Worm (Caenorhabditis elegans) whole organism, L2 larva: ENCODE measurements around the gene T15B7.8.

Experiments used
- C34F6.9 ChIP-seq: fragments of 150-350 bp; optimal IDR thresholded peaks from 2 replicates; lab custom pipeline; 2014; ENCODE audit warnings: missing biosample characterization, missing genetic modification characterization
- F13H6.1 ChIP-seq: sonication (generic microtip); optimal IDR thresholded peaks from 2 replicates; lab custom pipeline; 2016; ENCODE audit warnings: missing genetic modification characterization, missing compliant biosample characterization
- R02D3.7 ChIP-seq: fragments of 150-350 bp; optimal IDR thresholded peaks from 2 replicates; lab custom pipeline; 2014; ENCODE audit warnings: missing biosample characterization, missing genetic modification characterization
- Y55F3AM.14 ChIP-seq: fragments of 200-800 bp; sonication (Bioruptor generic); optimal IDR thresholded peaks from 2 replicates; lab custom pipeline; 2018; ENCODE audit warnings: mild to moderate bottlenecking, missing genetic modification characterization, missing compliant biosample characterization
- ZK546.5 ChIP-seq: sonication (generic microtip); optimal IDR thresholded peaks from 2 replicates; lab custom pipeline; 2017; ENCODE audit warnings: missing biosample characterization, missing genetic modification characterization
- alr-1 ChIP-seq: fragments of 150-350 bp; optimal IDR thresholded peaks from 2 replicates; lab custom pipeline; 2014; ENCODE audit warnings: missing biosample characterization, missing genetic modification characterization
- aly-2 ChIP-seq: fragments of 150-350 bp; optimal IDR thresholded peaks from 2 replicates; lab custom pipeline; 2014; ENCODE audit warnings: missing biosample characterization, missing genetic modification characterization
- ama-1 ChIP-seq: fragments of 150-350 bp; optimal IDR thresholded peaks from 2 replicates; lab custom pipeline; 2018; ENCODE audit warnings: inconsistent platforms
- blmp-1 ChIP-seq: sonication (generic microtip); optimal IDR thresholded peaks from 2 replicates; lab custom pipeline; 2017; ENCODE audit warnings: missing genetic modification characterization, mild to moderate bottlenecking, missing compliant biosample characterization, antibody characterized with exemption, moderate library complexity; ENCODE audit not compliant: insufficient read depth
- ceh-16 ChIP-seq: fragments of 150-350 bp; optimal IDR thresholded peaks from 2 replicates; lab custom pipeline; 2014; ENCODE audit warnings: missing biosample characterization, missing genetic modification characterization
- ceh-82 ChIP-seq: fragments of 150-350 bp; optimal IDR thresholded peaks from 2 replicates; lab custom pipeline; 2014; ENCODE audit warnings: missing biosample characterization, missing genetic modification characterization
- crh-2 ChIP-seq: sonication (generic microtip); optimal IDR thresholded peaks from 2 replicates; lab custom pipeline; 2017; ENCODE audit warnings: missing biosample characterization, missing genetic modification characterization
- egl-27 ChIP-seq: sonication (generic microtip); optimal IDR thresholded peaks from 3 replicates; lab custom pipeline; 2017; ENCODE audit warnings: missing biosample characterization, missing genetic modification reagents, missing genetic modification characterization
- elt-1 ChIP-seq: fragments of 150-350 bp; optimal IDR thresholded peaks from 2 replicates; lab custom pipeline; 2014; ENCODE audit warnings: missing biosample characterization, missing genetic modification characterization
- elt-3 ChIP-seq: sonication (generic microtip); optimal IDR thresholded peaks from 2 replicates; lab custom pipeline; 2017; ENCODE audit warnings: missing biosample characterization, missing genetic modification characterization
- fos-1 ChIP-seq: fragments of 150-350 bp; optimal IDR thresholded peaks from 2 replicates; lab custom pipeline; 2014; ENCODE audit warnings: missing biosample characterization, missing genetic modification characterization
- gmeb-1 ChIP-seq: fragments of 150-350 bp; optimal IDR thresholded peaks from 2 replicates; lab custom pipeline; 2014; ENCODE audit warnings: missing biosample characterization, missing genetic modification characterization
- lin-11 ChIP-seq: fragments of 150-350 bp; sonication (generic microtip); optimal IDR thresholded peaks from 2 replicates; lab custom pipeline; 2014; ENCODE audit warnings: missing biosample characterization, missing genetic modification characterization, inconsistent platforms, mixed read lengths
- lin-13 ChIP-seq: fragments of 150-350 bp; optimal IDR thresholded peaks from 2 replicates; lab custom pipeline; 2014; ENCODE audit warnings: missing biosample characterization, missing genetic modification reagents, missing genetic modification characterization
- lin-39 ChIP-seq: fragments of 150-350 bp; optimal IDR thresholded peaks from 2 replicates; lab custom pipeline; 2014; ENCODE audit warnings: missing biosample characterization, missing genetic modification reagents, missing genetic modification characterization
- lsy-2 ChIP-seq, 2 experiments: fragments of 150-350 bp in 1 of 2; sonication (generic microtip) in 1 of 2; optimal IDR thresholded peaks; 2 replicates each; lab custom pipeline; 2014 to 2017; ENCODE audit warnings: missing biosample characterization in 2 of 2, missing genetic modification characterization in 2 of 2
- mab-5 ChIP-seq: fragments of 150-350 bp; optimal IDR thresholded peaks from 2 replicates; lab custom pipeline; 2014; ENCODE audit warnings: missing biosample characterization, missing genetic modification characterization
- mbf-1 ChIP-seq: sonication (generic microtip); optimal IDR thresholded peaks from 2 replicates; lab custom pipeline; 2017; ENCODE audit warnings: missing biosample characterization, missing genetic modification characterization
- nhr-10 ChIP-seq: sonication (generic microtip); optimal IDR thresholded peaks from 2 replicates; lab custom pipeline; 2017; ENCODE audit warnings: missing biosample characterization, missing genetic modification characterization
- nhr-11 ChIP-seq: fragments of 150-350 bp; optimal IDR thresholded peaks from 2 replicates; lab custom pipeline; 2014; ENCODE audit warnings: missing biosample characterization, missing genetic modification characterization
- nhr-12 ChIP-seq: fragments of 150-350 bp; optimal IDR thresholded peaks from 2 replicates; lab custom pipeline; 2014; ENCODE audit warnings: missing biosample characterization, missing genetic modification characterization
- nhr-129 ChIP-seq: fragments of 150-350 bp; optimal IDR thresholded peaks from 2 replicates; lab custom pipeline; 2014; ENCODE audit warnings: missing biosample characterization, missing genetic modification characterization
- nhr-21 ChIP-seq: fragments of 150-350 bp; optimal IDR thresholded peaks from 2 replicates; lab custom pipeline; 2014; ENCODE audit warnings: missing biosample characterization, missing genetic modification characterization
- nhr-23 ChIP-seq: fragments of 150-350 bp; optimal IDR thresholded peaks from 2 replicates; lab custom pipeline; 2014; ENCODE audit warnings: missing biosample characterization, missing genetic modification reagents, missing genetic modification characterization
- nhr-237 ChIP-seq: fragments of 150-350 bp; optimal IDR thresholded peaks from 2 replicates; lab custom pipeline; 2014; ENCODE audit warnings: missing biosample characterization, missing genetic modification characterization
- nhr-6 ChIP-seq: fragments of 150-350 bp; optimal IDR thresholded peaks from 2 replicates; lab custom pipeline; 2014; ENCODE audit warnings: missing biosample characterization, missing genetic modification characterization
- nhr-77 ChIP-seq: fragments of 150-350 bp; optimal IDR thresholded peaks from 2 replicates; lab custom pipeline; 2014; ENCODE audit warnings: missing biosample characterization, missing genetic modification characterization
- peb-1 ChIP-seq: fragments of 150-350 bp; optimal IDR thresholded peaks from 2 replicates; lab custom pipeline; 2014; ENCODE audit warnings: missing biosample characterization, missing genetic modification characterization
- sem-4 ChIP-seq: fragments of 150-350 bp; optimal IDR thresholded peaks from 2 replicates; lab custom pipeline; 2014; ENCODE audit warnings: missing biosample characterization, missing genetic modification reagents, missing genetic modification characterization
- skn-1 ChIP-seq: sonication (generic microtip); optimal IDR thresholded peaks from 2 replicates; lab custom pipeline; 2017; ENCODE audit warnings: missing biosample characterization, missing genetic modification characterization
- sma-3 ChIP-seq: sonication (generic microtip); optimal IDR thresholded peaks from 2 replicates; lab custom pipeline; 2016; ENCODE audit warnings: missing genetic modification reagents, missing genetic modification characterization, missing compliant biosample characterization
- snpc-4 ChIP-seq: fragments of 150-350 bp; optimal IDR thresholded peaks from 2 replicates; lab custom pipeline; 2014; ENCODE audit warnings: missing biosample characterization, missing genetic modification characterization
- unc-39 ChIP-seq: fragments of 150-350 bp; optimal IDR thresholded peaks from 2 replicates; lab custom pipeline; 2014; ENCODE audit warnings: missing biosample characterization, missing genetic modification characterization
- unc-55 ChIP-seq: fragments of 150-350 bp; sonication (generic microtip); optimal IDR thresholded peaks from 3 replicates; lab custom pipeline; 2014; ENCODE audit warnings: missing biosample characterization, missing genetic modification reagents, missing genetic modification characterization
- unc-62 ChIP-seq: fragments of 150-350 bp; optimal IDR thresholded peaks from 2 replicates; lab custom pipeline; 2014; ENCODE audit warnings: missing biosample characterization, missing genetic modification reagents, missing genetic modification characterization
- ztf-11 ChIP-seq: sonication (generic microtip); optimal IDR thresholded peaks from 2 replicates; lab custom pipeline; 2017; ENCODE audit warnings: missing biosample characterization, missing genetic modification characterization
- ztf-4 ChIP-seq: fragments of 150-350 bp; optimal IDR thresholded peaks from 2 replicates; lab custom pipeline; 2014; ENCODE audit warnings: missing biosample characterization, missing genetic modification characterization

The T15B7.8 gene

ce11 chrV:6780676-6781075, 40.9 kb upstream of the T15B7.8 start:
- TF ChIP-seq sem-4 (tag; lab: Kevin White, UChicago), result no peak
- no peak for TF ChIP-seq elt-1
- TF ChIP-seq nhr-237 (tag; lab: Kevin White, UChicago), result no peak
- TF ChIP-seq ztf-11 (tag; lab: Kevin White, UChicago), result no peak
- no peak for TF ChIP-seq peb-1 (tag; lab: Kevin White, UChicago)
- TF ChIP-seq C34F6.9 (tag; lab: Kevin White, UChicago), result no peak
- TF ChIP-seq nhr-129, result no peak
- no peak for TF ChIP-seq lin-11
- no peak for TF ChIP-seq gmeb-1 (tag; lab: Kevin White, UChicago)
- no peak for TF ChIP-seq unc-55
- TF ChIP-seq skn-1 (tag; lab: Kevin White, UChicago), result no peak
- TF ChIP-seq ceh-82 (tag; lab: Kevin White, UChicago), result no peak
- no peak for TF ChIP-seq elt-3
- no peak for TF ChIP-seq ama-1 (lab: Kevin White, UChicago)
- no peak for TF ChIP-seq lsy-2 (tag; optimal IDR thresholded peaks at IDR 0.05; lab: Kevin White, UChicago)
- TF ChIP-seq mab-5 (tag; lab: Kevin White, UChicago), result no peak

- TF ChIP-seq elt-1, result no peak
- no peak for TF ChIP-seq lsy-2 (tag; optimal IDR thresholded peaks at IDR 0.05; lab: Kevin White, UChicago)
- TF ChIP-seq elt-3, result no peak
- TF ChIP-seq blmp-1 (tag; lab: Kevin White, UChicago), result no peak
- TF ChIP-seq ztf-11 (tag; lab: Kevin White, UChicago), result no peak
- TF ChIP-seq nhr-12, result no peak
- TF ChIP-seq ama-1 (lab: Kevin White, UChicago), result no peak
- TF ChIP-seq, all 48 proteins: peak for 0
These were observed 39.3 kb upstream of the T15B7.8 start for ce11 chrV:6782260-6782659.

- TF ChIP-seq skn-1 (tag; lab: Kevin White, UChicago) (no peak), mab-5 (tag; lab: Kevin White, UChicago) (no peak), unc-39 (tag; lab: Kevin White, UChicago) (no peak), nhr-237 (tag; lab: Kevin White, UChicago) (no peak), nhr-129 (no peak), ama-1 (lab: Kevin White, UChicago) (no peak), sma-3 (GFP tag; lab: Kevin White, UChicago) (no peak), ztf-4 (tag; lab: Kevin White, UChicago) (no peak), ceh-16 (tag; lab: Kevin White, UChicago) (no peak), mbf-1 (tag; lab: Kevin White, UChicago) (no peak), ztf-11 (tag; lab: Kevin White, UChicago) (no peak), unc-62 (GFP tag; lab: Kevin White, UChicago) (no peak), peb-1 (tag; lab: Kevin White, UChicago) (no peak), nhr-11 (tag; lab: Kevin White, UChicago) (no peak), crh-2 (no peak), nhr-23 (no peak)
These were observed 38.5 kb upstream of the T15B7.8 start for ce11 chrV:6783044-6783625.

- TF ChIP-seq F13H6.1 (tag; lab: Kevin White, UChicago) (peak; percentile 74), mab-5 (tag; lab: Kevin White, UChicago) (peak; percentile 75), ztf-4 (tag; lab: Kevin White, UChicago) (no peak), Y55F3AM.14 (GFP tag; lab: Kevin White, UChicago) (no peak), nhr-237 (tag; lab: Kevin White, UChicago) (no peak), peb-1 (tag; lab: Kevin White, UChicago) (no peak), ZK546.5 (no peak), aly-2 (tag; lab: Kevin White, UChicago) (no peak), egl-27 (tag; lab: Kevin White, UChicago) (peak; percentile 46), ztf-11 (tag; lab: Kevin White, UChicago) (peak; percentile 25), alr-1 (tag; lab: Kevin White, UChicago) (no peak), lsy-2 (tag; optimal IDR thresholded peaks at IDR 0.05; lab: Kevin White, UChicago) (peak; percentile 40 to 84), sem-4 (tag; lab: Kevin White, UChicago) (peak; percentile 62), elt-1 (no peak), R02D3.7 (tag; lab: Kevin White, UChicago) (peak; percentile 45), lin-39 (tag; lab: Kevin White, UChicago) (no peak), unc-39 (tag; lab: Kevin White, UChicago) (no peak), sma-3 (GFP tag; lab: Kevin White, UChicago) (peak; percentile 71), nhr-11 (tag; lab: Kevin White, UChicago) (no peak), nhr-10 (no peak), unc-55 (peak; percentile 90), nhr-23 (no peak), snpc-4 (tag; lab: Kevin White, UChicago) (peak; percentile 3), ceh-16 (tag; lab: Kevin White, UChicago) (peak; percentile 38), mbf-1 (tag; lab: Kevin White, UChicago) (no peak), nhr-21 (tag; lab: Kevin White, UChicago) (peak; percentile 30), fos-1 (peak; percentile 32), elt-3 (no peak), nhr-6 (no peak), nhr-129 (peak; percentile 70), ama-1 (lab: Kevin White, UChicago) (no peak), C34F6.9 (tag; lab: Kevin White, UChicago) (peak; percentile 80), lin-13 (peak; percentile 64), nhr-77 (tag; lab: Kevin White, UChicago) (no peak), gmeb-1 (tag; lab: Kevin White, UChicago) (peak; percentile 96), crh-2 (peak; percentile 55)
These were observed 36.6 kb upstream of the T15B7.8 start, which contains the start of the genes spn-4 and spe-39 for ce11 chrV:6784853-6785492. Gene spn-4 (minus strand): TSS chrV:6784903. Gene spe-39 (plus strand): TSS chrV:6785451.
